Fruit fly (Drosophila melanogaster) whole organism, embryonic: ENCODE data around the gene Ostgamma.

ENCODE experiments used
- Bdp1 ChIP-seq: fragments of 200-800 bp; sonication (Bioruptor generic); optimal IDR thresholded peaks from 3 replicates; lab custom pipeline; 2016; ENCODE audit warnings: missing biosample characterization, missing genetic modification characterization
- C15 ChIP-seq: fragments of 200-800 bp; sonication (Bioruptor generic); IDR thresholded peaks from 3 replicates; pipeline ENCODE4 v1.3.6; 2022; ENCODE audit warnings: missing biosample characterization, missing genetic modification characterization
- CG10654 ChIP-seq: fragments of 200-800 bp; sonication (Bioruptor generic); optimal IDR thresholded peaks from 2 replicates; lab custom pipeline; 2016; ENCODE audit warnings: missing biosample characterization, missing genetic modification characterization
- CG12104 ChIP-seq: fragments of 200-800 bp; sonication (Bioruptor generic); optimal IDR thresholded peaks from 3 replicates; lab custom pipeline; 2016; ENCODE audit warnings: missing biosample characterization, missing genetic modification characterization
- CG12219 ChIP-seq: fragments of 200-800 bp; sonication (Bioruptor generic); optimal IDR thresholded peaks from 3 replicates; lab custom pipeline; 2018; ENCODE audit warnings: missing biosample characterization, mild to moderate bottlenecking, missing genetic modification characterization
- CG12236 ChIP-seq: fragments of 200-800 bp; sonication (Bioruptor generic); optimal IDR thresholded peaks from 2 replicates; lab custom pipeline; 2016; ENCODE audit warnings: missing biosample characterization, missing genetic modification characterization
- CG12391 ChIP-seq: fragments of 200-800 bp; sonication (Bioruptor generic); optimal IDR thresholded peaks from 3 replicates; lab custom pipeline; 2018; ENCODE audit warnings: missing biosample characterization, mild to moderate bottlenecking, missing genetic modification characterization, moderate library complexity
- CG13296 ChIP-seq: fragments of 200-800 bp; sonication (Bioruptor generic); optimal IDR thresholded peaks from 3 replicates; lab custom pipeline; 2018; ENCODE audit warnings: missing biosample characterization, mild to moderate bottlenecking, missing genetic modification characterization
- CG15514 ChIP-seq: fragments of 200-800 bp; sonication (Bioruptor generic); optimal IDR thresholded peaks from 3 replicates; lab custom pipeline; 2017; ENCODE audit warnings: missing biosample characterization, missing genetic modification characterization, mild to moderate bottlenecking, moderate library complexity, missing genetic modification reagents
- CG17612 ChIP-seq: fragments of 200-800 bp; sonication (Bioruptor generic); IDR thresholded peaks from 2 replicates; pipeline ENCODE4 v1.3.6; 2022; ENCODE audit warnings: missing biosample characterization, missing genetic modification characterization
- CG2129 ChIP-seq: fragments of 200-800 bp; sonication (Bioruptor generic); IDR thresholded peaks from 2 replicates; pipeline ENCODE4 v1.3.6; 2022; ENCODE audit warnings: missing biosample characterization, missing genetic modification characterization; ENCODE audit not compliant: partially characterized antibody
- CG2875 ChIP-seq: fragments of 200-800 bp; sonication (Bioruptor generic); optimal IDR thresholded peaks from 2 replicates; lab custom pipeline; 2017; ENCODE audit warnings: missing biosample characterization, mild to moderate bottlenecking, missing genetic modification characterization, missing genetic modification reagents
- CG34224 ChIP-seq: fragments of 200-800 bp; sonication (Bioruptor generic); IDR thresholded peaks from 3 replicates; pipeline ENCODE4 v1.3.6; 2022; ENCODE audit warnings: missing biosample characterization, missing genetic modification characterization; ENCODE audit not compliant: partially characterized antibody
- CG4707 ChIP-seq: fragments of 200-800 bp; sonication (Bioruptor generic); optimal IDR thresholded peaks from 2 replicates; lab custom pipeline; 2018; ENCODE audit warnings: missing biosample characterization, mild to moderate bottlenecking, missing genetic modification characterization, moderate library complexity
- CG4730 ChIP-seq: fragments of 200-800 bp; sonication (Bioruptor generic); IDR thresholded peaks from 2 replicates; pipeline ENCODE4 v1.3.6; 2022; ENCODE audit warnings: missing biosample characterization, missing genetic modification characterization
- CG5180 ChIP-seq: fragments of 200-800 bp; sonication (Bioruptor generic); optimal IDR thresholded peaks from 3 replicates; lab custom pipeline; 2017; ENCODE audit warnings: missing biosample characterization, missing genetic modification characterization, mild to moderate bottlenecking, moderate library complexity, missing genetic modification reagents
- CG7556 ChIP-seq: fragments of 200-800 bp; sonication (Bioruptor generic); optimal IDR thresholded peaks from 2 replicates; lab custom pipeline; 2017; ENCODE audit warnings: missing biosample characterization, mild to moderate bottlenecking, missing genetic modification characterization
- CG8290 ChIP-seq, 3 experiments: fragments of 200-800 bp; sonication (Bioruptor generic); optimal IDR thresholded peaks; 2 replicates each; lab custom pipeline; 2016 to 2019; ENCODE audit warnings: missing biosample characterization in 3 of 3, missing genetic modification characterization in 3 of 3, mild to moderate bottlenecking in 2 of 3, moderate library complexity in 1 of 3
- CG9437 ChIP-seq: fragments of 200-800 bp; sonication (Bioruptor generic); optimal IDR thresholded peaks from 2 replicates; lab custom pipeline; 2018; ENCODE audit warnings: missing biosample characterization, mild to moderate bottlenecking, missing genetic modification characterization
- CG9817 ChIP-seq: fragments of 200-800 bp; sonication (Bioruptor generic); optimal IDR thresholded peaks from 2 replicates; lab custom pipeline; 2018; ENCODE audit warnings: missing biosample characterization, mild to moderate bottlenecking, missing genetic modification characterization, moderate library complexity
- Dad ChIP-seq: fragments of 200-800 bp; sonication (Bioruptor generic); optimal IDR thresholded peaks from 3 replicates; lab custom pipeline; 2016; ENCODE audit warnings: missing biosample characterization, missing genetic modification characterization
- Ets65A ChIP-seq: fragments of 200-800 bp; sonication (Bioruptor generic); peaks from one replicate; lab custom pipeline; 2016; ENCODE audit warnings: missing biosample characterization, missing genetic modification characterization
- Med ChIP-seq: fragments of 200-800 bp; sonication (Bioruptor generic); peaks from one replicate; lab custom pipeline; 2016; ENCODE audit warnings: missing biosample characterization, missing genetic modification characterization, mild to moderate bottlenecking, inconsistent platforms, moderate library complexity
- NK7.1 ChIP-seq: fragments of 200-800 bp; sonication (Bioruptor generic); optimal IDR thresholded peaks from 3 replicates; lab custom pipeline; 2016; ENCODE audit warnings: missing biosample characterization, missing genetic modification characterization
- Neu2 ChIP-seq: fragments of 200-800 bp; sonication (Bioruptor generic); optimal IDR thresholded peaks from 3 replicates; lab custom pipeline; 2016; ENCODE audit warnings: missing biosample characterization, missing genetic modification characterization, borderline replicate concordance
- Scr ChIP-seq: fragments of 200-800 bp; sonication (Bioruptor generic); IDR thresholded peaks from 2 replicates; pipeline ENCODE4 v1.3.6; 2022; ENCODE audit warnings: missing biosample characterization, missing genetic modification characterization; ENCODE audit not compliant: partially characterized antibody
- bab2 ChIP-seq: fragments of 200-800 bp; sonication (Bioruptor generic); optimal IDR thresholded peaks from 2 replicates; lab custom pipeline; 2016; ENCODE audit warnings: missing biosample characterization, missing genetic modification characterization
- bbx ChIP-seq: fragments of 200-800 bp; sonication (Bioruptor generic); IDR thresholded peaks from 2 replicates; pipeline ENCODE4 v1.3.6; 2022; ENCODE audit warnings: missing biosample characterization, missing genetic modification characterization; ENCODE audit not compliant: partially characterized antibody
- bigmax ChIP-seq: fragments of 200-800 bp; sonication (Bioruptor generic); optimal IDR thresholded peaks from 2 replicates; lab custom pipeline; 2018; ENCODE audit warnings: missing biosample characterization, mild to moderate bottlenecking, missing genetic modification characterization
- cato ChIP-seq: fragments of 200-800 bp; sonication (Bioruptor generic); optimal IDR thresholded peaks from 2 replicates; lab custom pipeline; 2016; ENCODE audit warnings: missing biosample characterization, missing genetic modification characterization, borderline replicate concordance
- cg ChIP-seq: fragments of 200-800 bp; sonication (Bioruptor generic); optimal IDR thresholded peaks from 3 replicates; lab custom pipeline; 2019; ENCODE audit warnings: missing biosample characterization, mild to moderate bottlenecking, missing genetic modification characterization, moderate library complexity
- dan ChIP-seq: fragments of 200-800 bp; sonication (Bioruptor generic); IDR thresholded peaks from 2 replicates; pipeline ENCODE4 v1.3.6; 2022; ENCODE audit warnings: missing biosample characterization, missing genetic modification characterization
- disco-r ChIP-seq: fragments of 200-800 bp; sonication (Bioruptor generic); optimal IDR thresholded peaks from 2 replicates; lab custom pipeline; 2016; ENCODE audit warnings: missing biosample characterization, missing genetic modification characterization
- dysf ChIP-seq: fragments of 200-800 bp; sonication (Bioruptor generic); IDR thresholded peaks from 3 replicates; pipeline ENCODE4 v1.3.6; 2022; ENCODE audit warnings: missing biosample characterization, missing genetic modification characterization
- eve ChIP-seq, 2 experiments: fragments of >200 bp; optimal IDR thresholded peaks; 2 replicates each; lab custom pipeline; 2017; ENCODE audit warnings: missing biosample characterization in 2 of 2, missing genetic modification characterization in 2 of 2
- her ChIP-seq: fragments of 200-800 bp; sonication (Bioruptor generic); optimal IDR thresholded peaks from 2 replicates; lab custom pipeline; 2016; ENCODE audit warnings: missing biosample characterization, missing genetic modification characterization
- jigr1 ChIP-seq: fragments of 200-800 bp; sonication (Bioruptor generic); IDR thresholded peaks from 3 replicates; pipeline ENCODE4 v1.3.6; 2022; ENCODE audit warnings: missing biosample characterization, missing genetic modification characterization
- lbe ChIP-seq: fragments of 200-800 bp; sonication (Bioruptor generic); optimal IDR thresholded peaks from 2 replicates; lab custom pipeline; 2016; ENCODE audit warnings: missing biosample characterization, mild to moderate bottlenecking, missing genetic modification characterization
- odd ChIP-seq: fragments of 200-800 bp; sonication (Bioruptor generic); optimal IDR thresholded peaks from 2 replicates; lab custom pipeline; 2017; ENCODE audit warnings: missing biosample characterization, mild to moderate bottlenecking, missing genetic modification characterization
- prd ChIP-seq, 3 experiments: fragments of >200 bp in 2 of 3; fragments of 200-800 bp in 1 of 3; sonication (Bioruptor generic) in 1 of 3; optimal IDR thresholded peaks in 2 of 3; IDR thresholded peaks in 1 of 3; 2 replicates in 2 of 3; 3 replicates in 1 of 3; pipeline versions ENCODE4 v1.3.6 to Lab custom; 2017 to 2022; ENCODE audit warnings: missing biosample characterization in 1 of 3, missing genetic modification characterization in 1 of 3
- sima ChIP-seq: fragments of 200-800 bp; sonication (Bioruptor generic); optimal IDR thresholded peaks from 2 replicates; lab custom pipeline; 2016; ENCODE audit warnings: missing biosample characterization, missing genetic modification characterization
- slbo ChIP-seq: fragments of 200-800 bp; sonication (Bioruptor generic); IDR thresholded peaks from 2 replicates; pipeline ENCODE4 v1.3.6; 2022; ENCODE audit warnings: missing biosample characterization, missing genetic modification characterization
- ssp ChIP-seq: fragments of 200-800 bp; sonication (Bioruptor generic); IDR thresholded peaks from 2 replicates; pipeline ENCODE4 v1.3.6; 2022; ENCODE audit warnings: missing biosample characterization, missing genetic modification characterization
- tgo ChIP-seq: fragments of 200-800 bp; sonication (Bioruptor generic); IDR thresholded peaks from 3 replicates; pipeline ENCODE4 v1.3.6; 2022; ENCODE audit warnings: missing biosample characterization, missing genetic modification characterization
- tna ChIP-seq: fragments of 200-800 bp; sonication (Bioruptor generic); IDR thresholded peaks from 2 replicates; pipeline ENCODE4 v1.3.6; 2022; ENCODE audit warnings: missing biosample characterization, missing genetic modification characterization; ENCODE audit not compliant: partially characterized antibody
- usp ChIP-seq: fragments of >200 bp; optimal IDR thresholded peaks from 2 replicates; lab custom pipeline; 2017; ENCODE audit warnings: missing biosample characterization, missing genetic modification characterization
- vvl ChIP-seq: fragments of 200-800 bp; sonication (Bioruptor generic); IDR thresholded peaks from 2 replicates; pipeline ENCODE4 v1.3.6; 2022; ENCODE audit warnings: missing biosample characterization, missing genetic modification characterization
- z ChIP-seq: fragments of 200-800 bp; sonication (Bioruptor generic); IDR thresholded peaks from 3 replicates; pipeline ENCODE4 v1.3.6; 2022; ENCODE audit warnings: missing biosample characterization, missing genetic modification characterization

Ostgamma gene

DNA sequence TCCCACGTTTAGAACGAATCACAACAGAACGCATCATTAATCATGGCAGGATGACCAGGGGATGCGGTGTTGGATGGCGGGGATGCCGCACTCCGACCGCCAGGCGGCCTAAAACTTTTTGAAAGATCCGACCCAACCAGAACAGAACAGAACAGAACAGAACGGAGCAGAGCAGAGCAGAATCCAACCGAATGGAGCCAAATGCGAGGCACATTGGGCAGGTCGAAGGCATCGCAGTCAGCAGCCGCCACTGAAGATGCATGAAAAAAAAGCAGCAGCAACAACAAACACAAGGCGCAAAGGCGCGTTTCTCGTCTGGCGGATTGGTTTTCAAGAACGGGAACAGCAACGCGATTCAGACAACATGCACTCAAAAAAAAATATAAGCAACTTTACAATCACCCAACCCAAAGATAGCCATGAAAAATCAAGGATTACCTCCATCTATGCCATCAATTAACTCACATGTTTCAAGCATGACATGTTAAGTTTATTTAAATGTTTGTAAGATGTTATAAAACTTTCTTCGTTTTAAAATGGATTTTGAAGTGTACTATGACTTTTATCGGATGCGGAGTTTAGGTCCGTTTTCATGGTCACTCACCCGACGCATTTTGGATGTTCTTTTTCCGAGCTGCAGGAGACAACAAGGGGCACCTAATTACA is 28.5 kb downstream of the Ostgamma start (continued):
- TF ChIP-seq bbx (GFP tag; lab: Robert Waterston, UW) (no peak), CG9817 (tag; lab: Kevin White, UChicago) (no peak), CG12391 (tag; lab: Kevin White, UChicago) (peak; percentile 80), C15 (GFP tag; lab: Robert Waterston, UW) (no peak), Dad (GFP tag; lab: Kevin White, UChicago) (peak; percentile 52), CG5180 (no peak), usp (GFP tag; lab: Kevin White, UChicago) (no peak), Scr (no peak), z (GFP tag; lab: Robert Waterston, UW) (no peak; the same call in 2 of the 3 replicates), Ets65A (GFP tag; lab: Kevin White, UChicago) (peak; percentile 79), CG12219 (peak; percentile 51), Neu2 (GFP tag; lab: Kevin White, UChicago) (no peak), bigmax (no peak), CG17612 (no peak), Bdp1 (GFP tag; lab: Kevin White, UChicago) (peak; percentile 37), odd (GFP tag; lab: Kevin White, UChicago) (peak; percentile 33), dysf (GFP tag; lab: Robert Waterston, UW) (peak; percentile 33; the same call in 1 of the 3 replicates), NK7.1 (GFP tag; lab: Kevin White, UChicago) (no peak), Med (GFP tag; lab: Kevin White, UChicago) (peak; percentile 91), CG9437 (GFP tag; lab: Kevin White, UChicago) (peak; percentile 6), bab2 (peak; percentile 58), slbo (GFP tag; lab: Robert Waterston, UW) (peak; percentile 36), CG7556 (GFP tag; lab: Kevin White, UChicago) (peak; percentile 63), CG12104 (GFP tag; lab: Kevin White, UChicago) (peak; percentile 38), CG2129 (GFP tag; lab: Robert Waterston, UW) (no peak), CG10654 (GFP tag; lab: Kevin White, UChicago) (no peak), CG4730 (peak; percentile 55; the same call in 1 of the 2 replicates), cato (GFP tag; lab: Kevin White, UChicago) (peak; percentile 10), lbe (GFP tag; lab: Kevin White, UChicago) (peak; percentile 94), tgo (GFP tag; lab: Robert Waterston, UW) (peak; percentile 33; the same call in 1 of the 3 replicates), CG8290 (GFP tag; optimal IDR thresholded peaks at IDR 0.05; lab: Kevin White, UChicago) (peak; percentile 64), CG8290 (tag; optimal IDR thresholded peaks at IDR 0.05; lab: Kevin White, UChicago) (no peak), CG12236 (GFP tag; lab: Kevin White, UChicago) (peak; percentile 15), tna (GFP tag; lab: Robert Waterston, UW) (no peak), disco-r (peak; percentile 17), prd (optimal IDR thresholded peaks at IDR 0.05; lab: Kevin White, UChicago) (no peak), prd (GFP tag; IDR thresholded peaks at IDR 0.05; lab: Robert Waterston, UW) (peak; percentile 82; the same call in 2 of the 3 replicates), CG34224 (GFP tag; lab: Robert Waterston, UW) (no peak), vvl (GFP tag; lab: Robert Waterston, UW) (peak; percentile 53; the same call in 1 of the 2 replicates), cg (GFP tag; lab: Kevin White, UChicago) (no peak), her (GFP tag; lab: Kevin White, UChicago) (no peak), eve (GFP tag; optimal IDR thresholded peaks at IDR 0.05; lab: Kevin White, UChicago) (peak in 1 of 2 experiments; percentile 58), CG13296 (GFP tag; lab: Kevin White, UChicago) (no peak), CG4707 (peak; percentile 25), jigr1 (no peak), CG15514 (GFP tag; lab: Kevin White, UChicago) (no peak), dan (GFP tag; lab: Robert Waterston, UW) (peak; percentile 40; the same call in 1 of the 2 replicates), sima (GFP tag; lab: Kevin White, UChicago) (no peak), ssp (GFP tag; lab: Robert Waterston, UW) (peak; percentile 41), CG2875 (GFP tag; lab: Kevin White, UChicago) (peak; percentile 58)
